Worm (Caenorhabditis elegans) whole organism, L4 larva: ENCODE data around the gene gid-2.

ENCODE experiments used
- F10B5.3 ChIP-seq: sonication (generic microtip); optimal IDR thresholded peaks from 2 replicates; lab custom pipeline; 2016; ENCODE audit warnings: mild to moderate bottlenecking, missing genetic modification characterization, missing compliant biosample characterization
- F49E8.2 ChIP-seq: sonication (generic microtip); optimal IDR thresholded peaks from 2 replicates; lab custom pipeline; 2016; ENCODE audit warnings: missing compliant biosample characterization, mild to moderate bottlenecking, missing genetic modification characterization, borderline replicate concordance
- R02D3.7 ChIP-seq: fragments of 150-350 bp; sonication (generic microtip); optimal IDR thresholded peaks from 3 replicates; lab custom pipeline; 2014; ENCODE audit warnings: missing biosample characterization, missing genetic modification characterization
- ZK546.5 ChIP-seq, 2 experiments: sonication (generic microtip); optimal IDR thresholded peaks; 2 replicates each; lab custom pipeline; 2017; ENCODE audit warnings: missing biosample characterization in 2 of 2, missing genetic modification characterization in 2 of 2
- ctbp-1 ChIP-seq: fragments of 200-800 bp; sonication (Bioruptor generic); IDR thresholded peaks from 2 replicates; pipeline ENCODE4 v1.3.6; 2022; ENCODE audit warnings: missing genetic modification reagents, missing genetic modification characterization, missing compliant biosample characterization
- lin-15B ChIP-seq: fragments of 150-350 bp; sonication (generic microtip); optimal IDR thresholded peaks from 3 replicates; lab custom pipeline; 2014; ENCODE audit warnings: missing biosample characterization, missing genetic modification characterization
- mdt-29 ChIP-seq: fragments of 200-800 bp; sonication (Bioruptor generic); IDR thresholded peaks from 2 replicates; pipeline ENCODE4 v1.3.6; 2022; ENCODE audit warnings: missing genetic modification reagents, missing genetic modification characterization, missing compliant biosample characterization
- nhr-237 ChIP-seq: sonication (generic microtip); optimal IDR thresholded peaks from 2 replicates; lab custom pipeline; 2017; ENCODE audit warnings: missing biosample characterization, missing genetic modification characterization
- nhr-41 ChIP-seq: fragments of 200-800 bp; sonication (Bioruptor generic); IDR thresholded peaks from 2 replicates; pipeline ENCODE4 v1.3.6; 2022; ENCODE audit warnings: missing genetic modification reagents, missing genetic modification characterization, missing compliant biosample characterization
- pha-4 ChIP-seq, 2 experiments: fragments of 150-350 bp in 1 of 2; fragments of 200-800 bp in 1 of 2; sonication (Bioruptor generic) in 1 of 2; IDR thresholded peaks in 1 of 2; optimal IDR thresholded peaks in 1 of 2; 2 replicates each; pipeline versions ENCODE4 v1.3.6 to Lab custom; 2014 to 2022; ENCODE audit warnings: missing genetic modification characterization in 2 of 2, missing genetic modification reagents in 2 of 2, missing biosample characterization in 1 of 2, missing compliant biosample characterization in 1 of 2
- set-16 ChIP-seq: fragments of 200-800 bp; sonication (Bioruptor generic); IDR thresholded peaks from 2 replicates; pipeline ENCODE4 v1.3.6; 2022; ENCODE audit warnings: missing genetic modification reagents, missing genetic modification characterization, missing compliant biosample characterization
- skn-1 ChIP-seq: fragments of 150-350 bp; optimal IDR thresholded peaks from 2 replicates; lab custom pipeline; 2014; ENCODE audit warnings: missing biosample characterization, missing genetic modification characterization
- spr-3 ChIP-seq: fragments of 200-800 bp; sonication (Bioruptor generic); optimal IDR thresholded peaks from 2 replicates; lab custom pipeline; 2018; ENCODE audit warnings: mild to moderate bottlenecking, missing genetic modification characterization, missing compliant biosample characterization
- ztf-11 ChIP-seq: fragments of 150-350 bp; optimal IDR thresholded peaks from 2 replicates; lab custom pipeline; 2014; ENCODE audit warnings: missing biosample characterization, missing genetic modification characterization

DNA sequence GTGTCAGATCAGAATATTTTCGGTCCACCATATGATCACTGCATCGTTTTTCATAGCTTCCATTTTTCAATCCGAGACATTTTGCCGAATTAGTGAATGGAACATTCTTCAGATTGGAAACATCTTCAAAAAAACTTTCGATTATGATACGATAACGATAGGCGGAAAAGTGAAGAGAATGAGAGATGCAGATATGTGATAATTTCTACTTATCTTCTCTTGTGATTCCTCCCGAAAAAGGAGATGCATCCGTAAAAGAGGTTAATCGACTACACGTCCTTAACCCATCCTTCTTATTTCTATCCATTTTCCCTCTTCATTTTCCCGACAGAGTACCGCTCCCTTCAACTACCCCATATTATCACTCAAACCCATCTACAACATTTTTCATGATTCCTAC lies 44.3 kb upstream of the gid-2 start, which contains the start of gene K02E10.4:
- TF ChIP-seq ctbp-1 (GFP tag; lab: Robert Waterston, UW) (no peak), set-16 (GFP tag; lab: Robert Waterston, UW) (no peak), nhr-237 (tag; lab: Kevin White, UChicago) (no peak), spr-3 (no peak), skn-1 (tag; lab: Kevin White, UChicago) (no peak), mdt-29 (no peak), F49E8.2 (tag; lab: Kevin White, UChicago) (no peak), ztf-11 (tag; lab: Kevin White, UChicago) (no peak), ZK546.5 (tag; optimal IDR thresholded peaks at IDR 0.05; lab: Kevin White, UChicago) (no peak), F10B5.3 (tag; lab: Kevin White, UChicago) (no peak), pha-4 (GFP tag; IDR thresholded peaks at IDR 0.05; lab: Robert Waterston, UW) (no peak), pha-4 (tag; optimal IDR thresholded peaks at IDR 0.05; lab: Kevin White, UChicago) (no peak), lin-15B (tag; lab: Kevin White, UChicago) (no peak), R02D3.7 (tag; lab: Kevin White, UChicago) (no peak), nhr-41 (no peak)
